Fruit fly (Drosophila melanogaster) whole organism, larva: ENCODE results near the gene Vm26Aa.

ENCODE experiments used
- noc ChIP-seq: fragments of 200-800 bp; sonication (Bioruptor generic); optimal IDR thresholded peaks from 3 replicates; lab custom pipeline; 2019; ENCODE audit warnings: missing biosample characterization, mild to moderate bottlenecking, missing genetic modification characterization, moderate library complexity

The Vm26Aa gene

DNA sequence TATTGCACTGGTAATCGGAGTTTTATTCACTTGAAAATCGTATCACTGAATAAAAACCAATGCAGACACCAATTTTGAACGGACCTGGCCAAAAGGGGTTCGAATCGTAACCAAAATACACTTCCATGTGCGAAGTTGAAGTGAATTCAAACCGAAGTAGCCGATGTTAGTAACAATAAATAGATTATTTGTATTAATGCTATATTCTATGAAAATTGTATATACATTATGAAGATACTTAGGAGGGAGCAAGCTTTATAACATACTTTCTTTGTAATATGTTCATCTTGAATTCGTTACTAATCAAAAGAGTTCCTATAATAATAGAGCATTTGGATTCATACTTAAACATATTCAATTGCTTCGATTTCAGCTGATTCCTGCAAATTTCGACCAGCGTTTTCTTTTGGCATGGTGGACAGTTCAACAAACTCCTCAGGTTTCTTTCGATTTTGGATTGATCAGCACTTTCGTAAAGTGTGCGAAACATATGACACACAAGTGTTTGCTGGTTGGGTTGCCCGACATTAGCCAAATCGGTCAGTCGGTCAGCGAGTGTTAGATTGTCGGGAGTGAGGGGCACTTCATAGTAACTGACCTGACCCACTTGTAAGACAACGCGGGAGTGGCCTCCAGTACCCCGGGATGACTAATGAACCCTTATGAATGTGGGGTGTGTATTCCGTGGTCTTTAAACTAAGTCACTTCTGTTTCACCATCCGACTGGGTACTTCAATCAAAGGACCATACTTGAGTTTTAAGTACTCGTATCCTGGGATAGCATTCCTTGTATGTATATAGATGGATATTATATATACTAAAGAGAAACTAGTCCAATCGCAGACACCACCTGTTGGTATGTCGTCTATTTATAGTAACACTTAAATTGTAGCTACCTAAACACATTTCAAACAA, 7.8 kb upstream of the Vm26Aa start, which contains the start of the genes CG13992 and Ucp4C:
TSS of gene CG13992 (minus strand) at position 51 of the 915 bp plus-strand sequence.
TSS of gene Ucp4C (plus strand) at position 865 of the 915 bp plus-strand sequence.
- TF ChIP-seq noc (tag; lab: Kevin White, UChicago): no peak

dm6 chr2L:5964851-5965250, 4.7 kb upstream of the Vm26Aa start, which contains the start of gene psd:
Gene psd, minus strand, starts transcription at chr2L:5964951.
- no peak for TF ChIP-seq noc (tag; lab: Kevin White, UChicago)

- no peak for TF ChIP-seq noc (tag; lab: Kevin White, UChicago)
Observed at dm6 chr2L:5964211-5964610, 4.1 kb upstream of the Vm26Aa start.

- TF ChIP-seq noc (tag; lab: Kevin White, UChicago): no peak
Observed at dm6 chr2L:5963251-5963650, 3.1 kb upstream of the Vm26Aa start.

- no peak for TF ChIP-seq noc (tag; lab: Kevin White, UChicago)
Observed at dm6 chr2L:5961169-5961918, 1.2 kb upstream of the Vm26Aa start.

- TF ChIP-seq noc (tag; lab: Kevin White, UChicago): no peak
Observed at dm6 chr2L:5958581-5959177, 1.5 kb downstream of the Vm26Aa start, which contains the start of gene Vm26Ac. Gene Vm26Ac, minus strand, starts transcription at chr2L:5958631.

DNA sequence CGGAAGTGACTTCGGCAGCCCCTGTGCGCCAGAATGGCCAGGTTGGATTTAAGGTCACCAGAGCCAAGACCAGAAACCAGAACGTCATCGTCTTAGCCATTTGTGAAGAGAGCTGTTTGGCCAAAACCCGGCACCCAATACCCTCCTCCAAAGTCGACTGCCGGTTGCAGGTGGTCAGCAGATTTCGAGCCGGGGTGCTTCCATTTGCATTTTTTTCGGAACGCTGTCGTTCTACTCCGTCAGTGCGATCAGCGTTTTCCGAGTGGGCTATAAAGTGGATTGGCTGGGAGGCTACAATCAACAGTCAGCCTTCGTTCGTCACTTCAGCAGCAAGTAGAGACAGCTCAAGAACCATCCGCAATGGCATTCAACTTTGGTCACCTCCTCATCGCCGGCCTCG, 3.4 kb downstream of the Vm26Aa start, which contains the start of the genes CG13998 and Vm26Ab:
TSS of gene CG13998 (minus strand) at position 114 of the 400 bp plus-strand sequence.
TSS of gene Vm26Ab (plus strand) at position 299 of the 400 bp plus-strand sequence.
- no peak for TF ChIP-seq noc (tag; lab: Kevin White, UChicago)

- TF ChIP-seq noc (tag; lab: Kevin White, UChicago): no peak
Observed at dm6 chr2L:5956153-5956552, 4.0 kb downstream of the Vm26Aa start, which contains the start of gene CG13999. Gene CG13999, minus strand, starts transcription at chr2L:5956466.

DNA sequence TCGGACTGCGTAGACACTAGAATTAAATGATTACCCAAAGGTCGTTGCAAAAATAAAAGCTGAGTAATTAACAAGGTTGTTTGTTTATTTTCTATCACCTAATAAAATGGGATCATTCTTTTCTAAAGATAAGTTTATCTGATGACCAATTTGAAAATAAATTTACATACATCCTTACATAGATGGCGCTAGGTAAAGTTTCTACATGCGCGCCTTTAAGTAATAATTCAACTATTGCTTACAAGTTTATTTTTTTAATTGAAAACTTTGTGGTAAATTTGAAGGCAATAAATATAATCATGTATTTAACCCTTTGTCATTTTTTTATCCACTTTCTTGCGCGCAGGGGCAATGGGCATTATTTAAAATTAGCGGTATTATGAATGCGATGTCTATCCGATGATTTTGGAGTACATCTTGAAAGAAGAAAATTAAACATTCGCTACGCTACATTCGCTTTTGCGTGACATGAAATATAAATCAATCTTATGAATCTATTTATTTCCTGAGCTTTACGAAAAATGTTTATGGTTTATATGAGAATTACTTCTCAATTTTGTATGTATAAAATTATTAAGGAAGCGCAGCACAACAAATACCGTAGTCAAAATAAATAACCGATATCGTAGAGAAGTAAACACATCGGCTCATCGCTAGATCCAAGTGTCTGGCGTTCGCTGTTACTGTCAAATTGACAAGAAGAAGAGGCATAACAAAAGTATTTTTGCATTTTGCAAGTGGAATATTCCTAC, 11.2 kb downstream of the Vm26Aa start, which contains the start of gene CG9044:
TSS of gene CG9044 (plus strand) at position 676 of the 752 bp plus-strand sequence.
- no peak for TF ChIP-seq noc (tag; lab: Kevin White, UChicago)

- no peak for TF ChIP-seq noc (tag; lab: Kevin White, UChicago)
Observed at dm6 chr2L:5947504-5947903, 12.6 kb downstream of the Vm26Aa start.

- no peak for TF ChIP-seq noc (tag; lab: Kevin White, UChicago)
Observed at dm6 chr2L:5946728-5947127, 13.4 kb downstream of the Vm26Aa start.

dm6 chr2L:5945651-5946547, 14.2 kb downstream of the Vm26Aa start:
- TF ChIP-seq noc (tag; lab: Kevin White, UChicago): no peak
